Worm (Caenorhabditis elegans) whole organism, L4 larva: ENCODE data around the gene F46C5.1.

Experiments
- ama-1 ChIP-seq: fragments of 150-350 bp; optimal IDR thresholded peaks from 2 replicates; lab custom pipeline; 2014; ENCODE audit warnings: inconsistent platforms, mixed read lengths
- hlh-30 ChIP-seq: sonication (generic microtip); optimal IDR thresholded peaks from 2 replicates; lab custom pipeline; 2017; ENCODE audit warnings: antibody characterized with exemption, mild to moderate bottlenecking, missing genetic modification characterization, missing compliant biosample characterization; ENCODE audit not compliant: insufficient read depth
- madf-5 ChIP-seq, 2 experiments: fragments of 200-800 bp; sonication (Bioruptor generic); IDR thresholded peaks; 2 replicates each; pipeline ENCODE4 v1.3.6; 2022; ENCODE audit warnings: missing compliant biosample characterization in 2 of 2, missing genetic modification characterization in 2 of 2
- nhr-237 ChIP-seq: sonication (generic microtip); optimal IDR thresholded peaks from 2 replicates; lab custom pipeline; 2017; ENCODE audit warnings: missing biosample characterization, missing genetic modification characterization
- tra-1 ChIP-seq: fragments of 200-800 bp; sonication (Bioruptor generic); IDR thresholded peaks from 2 replicates; pipeline ENCODE4 v1.3.6; 2022; ENCODE audit warnings: missing genetic modification reagents, missing genetic modification characterization, missing compliant biosample characterization

- no peak for TF ChIP-seq madf-5 (GFP tag; IDR thresholded peaks at IDR 0.05; lab: Robert Waterston, UW)
- TF ChIP-seq tra-1 (GFP tag; lab: Robert Waterston, UW), result no peak
- TF ChIP-seq hlh-30, result peak; percentile 13
- no peak for TF ChIP-seq nhr-237 (tag; lab: Kevin White, UChicago)
- no peak for TF ChIP-seq ama-1 (lab: Kevin White, UChicago)
These were observed at the start of gene F46C5.1 for ce11 chrII:8821140-8821595.
